Worm (Caenorhabditis elegans): ENCODE results near the gene R05H5.3.

Gene R05H5.3

ce11 chrII:10197091-10197675 is at the start of gene R05H5.3:
Gene R05H5.3, plus strand, starts transcription at chrII:10197625.
- no peak for TF ChIP-seq bed-3 (GFP tag; optimal IDR thresholded peaks at IDR 0.05)
- no peak for TF ChIP-seq flh-1 (GFP tag; optimal IDR thresholded peaks at IDR 0.05)
- TF ChIP-seq ztf-11 (tag; optimal IDR thresholded peaks at IDR 0.05), result no peak
- TF ChIP-seq ceh-39 (tag; optimal IDR thresholded peaks at IDR 0.05), result no peak
- no peak for TF ChIP-seq unc-120 (tag; optimal IDR thresholded peaks at IDR 0.05; ENCODE audit: poor library complexity, severe bottlenecking)
- no peak for TF ChIP-seq tbx-8 (GFP tag; optimal IDR thresholded peaks at IDR 0.05)
- TF ChIP-seq ham-2 (GFP tag; optimal IDR thresholded peaks at IDR 0.05), result no peak

ce11 chrII:10155106-10155505 is 42.3 kb upstream of the R05H5.3 start, which contains the start of gene nlp-63:
Gene nlp-63, plus strand, starts transcription at chrII:10155406.
- TF ChIP-seq unc-62 (GFP tag; optimal IDR thresholded peaks at IDR 0.05) (no peak), M03D4.4 (tag; optimal IDR thresholded peaks at IDR 0.05) (no peak), hlh-1 (tag; optimal IDR thresholded peaks at IDR 0.05) (no peak), ham-2 (GFP tag; optimal IDR thresholded peaks at IDR 0.05) (no peak), ceh-39 (tag; optimal IDR thresholded peaks at IDR 0.05) (no peak), ceh-83 (GFP tag; optimal IDR thresholded peaks at IDR 0.05) (no peak)

- TF ChIP-seq elt-3 (tag; optimal IDR thresholded peaks at IDR 0.05), result no peak
- no peak for TF ChIP-seq bed-3 (GFP tag; optimal IDR thresholded peaks at IDR 0.05)
- no peak for TF ChIP-seq ceh-39 (tag; optimal IDR thresholded peaks at IDR 0.05)
- no peak for TF ChIP-seq cnd-1 (tag; optimal IDR thresholded peaks at IDR 0.05)
- no peak for TF ChIP-seq nhr-237 (tag; optimal IDR thresholded peaks at IDR 0.05)
These were observed 34.6 kb upstream of the R05H5.3 start for ce11 chrII:10162785-10163184.

- no peak for TF ChIP-seq nhr-237 (tag; optimal IDR thresholded peaks at IDR 0.05)
- no peak for TF ChIP-seq ces-1 (GFP tag; optimal IDR thresholded peaks at IDR 0.05)
- TF ChIP-seq nhr-76 (tag; optimal IDR thresholded peaks at IDR 0.05), result no peak
- TF ChIP-seq elt-1 (tag; optimal IDR thresholded peaks at IDR 0.05; ENCODE audit: borderline replicate concordance, insufficient read depth), result no peak
- no peak for TF ChIP-seq ham-2 (GFP tag; optimal IDR thresholded peaks at IDR 0.05)
These were observed 33.3 kb upstream of the R05H5.3 start for ce11 chrII:10164137-10164536.

- TF ChIP-seq blmp-1 (tag; optimal IDR thresholded peaks at IDR 0.05), result no peak
- TF ChIP-seq tbx-8 (GFP tag; optimal IDR thresholded peaks at IDR 0.05), result no peak
- no peak for TF ChIP-seq snpc-4 (tag; optimal IDR thresholded peaks at IDR 0.05)
- no peak for TF ChIP-seq ceh-83 (GFP tag; optimal IDR thresholded peaks at IDR 0.05)
- no peak for TF ChIP-seq lin-32 (GFP tag; optimal IDR thresholded peaks at IDR 0.05)
- TF ChIP-seq pha-4 (tag; optimal IDR thresholded peaks at IDR 0.05), result no peak
- TF ChIP-seq elt-1 (tag; optimal IDR thresholded peaks at IDR 0.05; ENCODE audit: borderline replicate concordance, insufficient read depth), result no peak
- no peak for TF ChIP-seq sptf-1 (tag; optimal IDR thresholded peaks at IDR 0.05)
- TF ChIP-seq nhr-237 (tag; optimal IDR thresholded peaks at IDR 0.05), result no peak
- no peak for TF ChIP-seq lsy-2 (tag; optimal IDR thresholded peaks at IDR 0.05)
- TF ChIP-seq ces-1 (GFP tag; optimal IDR thresholded peaks at IDR 0.05), result no peak
- TF ChIP-seq unc-39 (tag; optimal IDR thresholded peaks at IDR 0.05), result no peak
- TF ChIP-seq mls-2 (tag; optimal IDR thresholded peaks at IDR 0.05), result no peak
- no peak for TF ChIP-seq bed-3 (GFP tag; optimal IDR thresholded peaks at IDR 0.05)
- no peak for TF ChIP-seq hlh-1 (tag; optimal IDR thresholded peaks at IDR 0.05)
- no peak for TF ChIP-seq M03D4.4 (tag; optimal IDR thresholded peaks at IDR 0.05)
- TF ChIP-seq elt-3 (tag; optimal IDR thresholded peaks at IDR 0.05), result no peak
- no peak for TF ChIP-seq ceh-43 (GFP tag; optimal IDR thresholded peaks at IDR 0.05)
These were observed 31.1 kb upstream of the R05H5.3 start for ce11 chrII:10166365-10166764.

- TF ChIP-seq ces-1 (GFP tag; optimal IDR thresholded peaks at IDR 0.05), result peak; percentile 47
- TF ChIP-seq snpc-4 (tag; optimal IDR thresholded peaks at IDR 0.05), result no peak
- no peak for TF ChIP-seq unc-120 (tag; optimal IDR thresholded peaks at IDR 0.05; ENCODE audit: poor library complexity, severe bottlenecking)
These were observed 29.7 kb upstream of the R05H5.3 start for ce11 chrII:10167731-10168130.

Measured in whole organism, mixed stage, embryonic.